Worm (Caenorhabditis elegans): ENCODE results near the gene F13B12.1.

Gene F13B12.1

DNA sequence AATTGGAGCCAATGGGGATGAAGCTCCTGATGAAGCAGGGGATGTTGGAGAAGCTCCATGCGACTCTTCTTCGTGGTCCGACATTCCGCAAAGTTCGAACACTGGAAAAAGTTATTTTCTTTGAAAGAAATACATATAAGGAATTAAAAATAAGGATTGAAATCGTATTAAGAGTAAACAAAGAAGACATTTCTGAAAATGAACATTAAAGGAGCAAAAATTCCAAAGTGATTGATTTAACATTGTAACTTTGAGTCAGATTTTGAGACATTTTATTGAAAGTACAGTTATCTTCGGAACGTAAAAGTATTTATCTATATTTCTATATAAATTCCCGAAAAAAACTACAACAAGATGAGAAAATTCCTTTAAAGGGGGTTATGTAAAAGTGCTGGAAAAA lies at the start of gene F13B12.1:
Gene F13B12.1 (minus strand): TSS at position 101 of the 400 bp plus-strand sequence.
- TF ChIP-seq fax-1 (tag; optimal IDR thresholded peaks at IDR 0.05) (no peak), C38D4.7 (GFP tag; optimal IDR thresholded peaks at IDR 0.05) (no peak), unc-3 (GFP tag; conservative IDR thresholded peaks at IDR 0.05) (no peak), unc-3 (tag; optimal IDR thresholded peaks at IDR 0.05) (no peak), hlh-30 (tag; optimal IDR thresholded peaks at IDR 0.05; ENCODE audit: insufficient read depth) (no peak), hlh-8 (tag; optimal IDR thresholded peaks at IDR 0.05) (no peak), elt-2 (tag; optimal IDR thresholded peaks at IDR 0.05) (no peak), pag-3 (tag; optimal IDR thresholded peaks at IDR 0.05; ENCODE audit: borderline replicate concordance) (no peak)

DNA sequence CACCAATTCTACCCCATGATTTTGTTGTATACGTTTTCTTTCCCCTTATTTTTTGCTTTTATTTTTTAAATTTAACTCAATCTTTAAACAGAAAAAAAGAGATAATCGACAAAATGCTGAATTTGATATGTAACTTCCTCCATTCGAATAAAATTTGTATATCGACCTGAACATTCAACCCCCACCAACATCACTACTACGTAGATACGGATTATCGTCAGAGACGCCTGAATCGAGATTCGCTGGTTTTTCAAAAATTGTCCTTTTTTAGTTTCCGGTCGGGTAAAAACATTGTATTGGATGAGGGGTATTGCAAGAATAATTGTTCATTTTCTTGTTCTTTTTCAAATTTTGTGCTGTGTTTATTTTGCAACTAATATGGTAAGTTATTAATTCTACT lies 48.0 kb upstream of the F13B12.1 start, which contains the start of gene bgnt-1.1:
Gene bgnt-1.1 (plus strand): TSS at position 301 of the 400 bp plus-strand sequence.
- TF ChIP-seq ceh-2 (tag; optimal IDR thresholded peaks at IDR 0.05) (no peak), ceh-30 (tag; optimal IDR thresholded peaks at IDR 0.05) (no peak), zip-5 (tag; optimal IDR thresholded peaks at IDR 0.05) (no peak), pha-2 (tag; optimal IDR thresholded peaks at IDR 0.05) (no peak), lim-6 (tag; optimal IDR thresholded peaks at IDR 0.05) (no peak), sox-4 (tag; optimal IDR thresholded peaks at IDR 0.05) (no peak), mec-3 (tag; optimal IDR thresholded peaks at IDR 0.05; ENCODE audit: borderline replicate concordance) (no peak), ahr-1 (tag; optimal IDR thresholded peaks at IDR 0.05) (no peak), ttx-3 (tag; optimal IDR thresholded peaks at IDR 0.05) (no peak), ref-2 (tag; optimal IDR thresholded peaks at IDR 0.05) (no peak), lin-11 (tag; optimal IDR thresholded peaks at IDR 0.05) (no peak), sox-2 (GFP tag; IDR thresholded peaks at IDR 0.05) (no peak), fkh-6 (tag; optimal IDR thresholded peaks at IDR 0.05) (no peak), tbx-2 (tag; optimal IDR thresholded peaks at IDR 0.05) (no peak), ceh-14 (tag; optimal IDR thresholded peaks at IDR 0.05) (no peak), ceh-18 (tag; optimal IDR thresholded peaks at IDR 0.05) (no peak), ceh-19 (GFP tag; optimal IDR thresholded peaks at IDR 0.05) (no peak)

DNA sequence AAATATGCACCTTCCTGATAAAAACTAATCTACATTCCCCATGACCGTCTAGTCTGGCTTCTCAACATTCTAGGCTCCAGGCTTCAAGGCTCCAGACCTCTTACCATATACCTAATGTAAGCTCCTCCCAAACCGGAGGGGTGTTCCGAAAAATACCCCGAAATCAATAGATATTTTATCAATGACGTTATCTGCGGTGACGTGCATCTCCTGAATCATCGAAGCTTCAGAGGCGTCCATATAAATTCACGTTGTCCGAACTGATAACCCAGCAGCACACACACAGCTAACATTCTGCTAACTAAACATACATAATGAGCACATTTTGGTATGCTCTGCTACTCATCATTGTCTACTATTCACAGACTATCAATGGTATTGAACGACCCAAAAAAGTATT lies 45.1 kb upstream of the F13B12.1 start, which contains the start of gene ugt-44:
Gene ugt-44 (plus strand): TSS at position 248 of the 400 bp plus-strand sequence.
- TF ChIP-seq pqm-1 (tag; optimal IDR thresholded peaks at IDR 0.05): no peak
- no peak for TF ChIP-seq madf-2 (tag; optimal IDR thresholded peaks at IDR 0.05)
- TF ChIP-seq che-1 (tag; optimal IDR thresholded peaks at IDR 0.05): no peak
- no peak for TF ChIP-seq ceh-18 (tag; optimal IDR thresholded peaks at IDR 0.05)
- no peak for TF ChIP-seq eyg-1 (tag; optimal IDR thresholded peaks at IDR 0.05)
- TF ChIP-seq sox-2 (GFP tag; IDR thresholded peaks at IDR 0.05): no peak
- TF ChIP-seq ceh-24 (tag; optimal IDR thresholded peaks at IDR 0.05): no peak

DNA sequence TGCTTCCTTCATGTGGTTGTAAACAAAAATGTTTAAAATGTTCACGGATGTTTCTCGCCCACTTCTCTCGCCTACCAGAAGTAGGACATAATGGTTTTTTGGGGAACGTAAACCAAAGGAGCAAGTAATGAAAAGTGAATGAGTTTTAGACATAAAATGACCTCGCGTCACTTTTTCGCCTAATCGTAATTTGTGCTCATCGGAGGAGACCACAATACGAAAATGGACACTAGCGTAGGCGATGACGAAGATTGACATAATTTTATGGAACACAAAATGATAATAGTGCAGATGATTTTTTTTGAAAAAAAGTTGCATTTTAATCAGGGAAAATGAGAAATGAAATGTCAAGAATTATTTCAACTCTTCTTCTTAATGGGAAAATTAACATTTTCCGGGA lies 44.2 kb upstream of the F13B12.1 start:
- TF ChIP-seq pqm-1 (tag; optimal IDR thresholded peaks at IDR 0.05) (no peak), ttx-3 (tag; optimal IDR thresholded peaks at IDR 0.05) (no peak), K09A11.1 (tag; optimal IDR thresholded peaks at IDR 0.05; ENCODE audit: insufficient read depth) (no peak), ceh-14 (tag; optimal IDR thresholded peaks at IDR 0.05) (no peak), syd-9 (tag; optimal IDR thresholded peaks at IDR 0.05) (no peak), unc-3 (GFP tag; conservative IDR thresholded peaks at IDR 0.05) (no peak), unc-3 (tag; optimal IDR thresholded peaks at IDR 0.05) (no peak), ceh-48 (tag; optimal IDR thresholded peaks at IDR 0.05) (no peak), sdc-2 (tag; optimal IDR thresholded peaks at IDR 0.05) (no peak)

DNA sequence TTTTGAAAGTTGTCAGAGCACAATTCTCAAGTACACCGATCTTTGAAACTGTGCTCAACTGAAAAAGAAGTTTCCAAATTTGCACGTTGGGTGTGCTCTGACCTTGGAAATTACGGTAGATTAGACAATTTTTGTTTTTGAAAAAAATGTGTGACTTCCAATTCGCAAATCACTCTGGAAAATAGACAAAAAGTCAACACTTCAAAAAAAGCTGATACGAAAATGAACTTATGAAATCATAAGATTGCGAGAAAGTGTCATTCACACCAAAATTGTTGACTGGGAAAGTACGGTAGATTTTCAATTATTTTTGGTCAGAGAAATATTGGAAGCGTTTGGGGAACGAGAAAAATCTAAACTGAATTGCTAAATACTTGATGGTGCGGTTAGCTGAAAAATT lies 42.9 kb upstream of the F13B12.1 start:
- TF ChIP-seq ceh-14 (tag; optimal IDR thresholded peaks at IDR 0.05) (no peak), npax-4 (tag; optimal IDR thresholded peaks at IDR 0.05) (no peak), ceh-9 (tag; optimal IDR thresholded peaks at IDR 0.05) (no peak), ceh-19 (GFP tag; optimal IDR thresholded peaks at IDR 0.05) (no peak), lin-11 (tag; optimal IDR thresholded peaks at IDR 0.05) (no peak), ref-2 (tag; optimal IDR thresholded peaks at IDR 0.05) (no peak), odd-2 (tag; optimal IDR thresholded peaks at IDR 0.05) (no peak), ceh-34 (tag; optimal IDR thresholded peaks at IDR 0.05) (no peak)
